Worm (Caenorhabditis elegans): ENCODE measurements around the gene Y66D12A.30.

- no peak for TF ChIP-seq nhr-11 (tag; optimal IDR thresholded peaks at IDR 0.05)
- TF ChIP-seq nhr-237 (tag; optimal IDR thresholded peaks at IDR 0.05), result no peak
- TF ChIP-seq mep-1 (tag; optimal IDR thresholded peaks at IDR 0.05), result no peak
- no peak for TF ChIP-seq mdl-1 (tag; optimal IDR thresholded peaks at IDR 0.05)
- TF ChIP-seq ama-1 (optimal IDR thresholded peaks at IDR 0.05), result no peak
- TF ChIP-seq lin-39 (tag; optimal IDR thresholded peaks at IDR 0.05), result no peak
- TF ChIP-seq fkh-10 (GFP tag; optimal IDR thresholded peaks at IDR 0.05), result no peak
- TF ChIP-seq ces-1 (GFP tag; optimal IDR thresholded peaks at IDR 0.05), result no peak
- TF ChIP-seq aly-2 (tag; optimal IDR thresholded peaks at IDR 0.05), result no peak
- TF ChIP-seq egl-27 (tag; optimal IDR thresholded peaks at IDR 0.05), result no peak
- TF ChIP-seq unc-130 (tag; optimal IDR thresholded peaks at IDR 0.05), result no peak
Measured at ce11 chrIII:11588911-11589310, 20.8 kb upstream of the Y66D12A.30 start, which contains the start of gene Y66D12A.3.

Measured in whole organism, L1 larva.